Worm (Caenorhabditis elegans) whole organism, early embryonic: Measurements from ENCODE around the gene cyp-31A3.
A peak's percentile ranks its signal among the peaks of the same experiment; 100 is the strongest.

Experiments used
- B0310.2 ChIP-seq: sonication (generic microtip); optimal IDR thresholded peaks from 2 replicates; lab custom pipeline; 2016; ENCODE audit warnings: mild to moderate bottlenecking, missing genetic modification characterization, missing compliant biosample characterization
- F13C5.2 ChIP-seq: sonication (generic microtip); optimal IDR thresholded peaks from 2 replicates; lab custom pipeline; 2017; ENCODE audit warnings: mild to moderate bottlenecking, missing genetic modification characterization, inconsistent platforms, missing compliant biosample characterization
- aly-1 ChIP-seq: sonication (generic microtip); optimal IDR thresholded peaks from 2 replicates; lab custom pipeline; 2016; ENCODE audit warnings: missing genetic modification characterization, missing compliant biosample characterization
- ama-1 ChIP-seq: fragments of 150-350 bp; optimal IDR thresholded peaks from 2 replicates; lab custom pipeline; 2014
- ceh-13 ChIP-seq: fragments of 200-800 bp; sonication (Bioruptor generic); optimal IDR thresholded peaks from 2 replicates; lab custom pipeline; 2018; ENCODE audit warnings: mild to moderate bottlenecking, missing genetic modification characterization, missing compliant biosample characterization
- ceh-36 ChIP-seq: sonication (generic microtip); optimal IDR thresholded peaks from 2 replicates; lab custom pipeline; 2016; ENCODE audit warnings: missing genetic modification characterization, inconsistent platforms, missing compliant biosample characterization
- ets-7 ChIP-seq: sonication (generic microtip); optimal IDR thresholded peaks from 2 replicates; lab custom pipeline; 2016; ENCODE audit warnings: missing genotype, missing genetic modification characterization, missing compliant biosample characterization
- flt-1 ChIP-seq: fragments of 200-800 bp; sonication (Bioruptor generic); IDR thresholded peaks from 2 replicates; pipeline ENCODE4 v1.3.6; 2022; ENCODE audit warnings: missing genetic modification characterization, missing compliant biosample characterization
- hmbx-1 ChIP-seq: sonication (generic microtip); optimal IDR thresholded peaks from 2 replicates; lab custom pipeline; 2016; ENCODE audit warnings: mild to moderate bottlenecking, missing genetic modification characterization, missing compliant biosample characterization
- hmg-4 ChIP-seq: fragments of 200-800 bp; sonication (Bioruptor generic); optimal IDR thresholded peaks from 2 replicates; lab custom pipeline; 2018; ENCODE audit warnings: mild to moderate bottlenecking, missing genetic modification characterization, missing compliant biosample characterization
- hnd-1 ChIP-seq: sonication (generic microtip); optimal IDR thresholded peaks from 2 replicates; lab custom pipeline; 2016; ENCODE audit warnings: missing genetic modification characterization, missing compliant biosample characterization
- pes-1 ChIP-seq: fragments of 200-800 bp; sonication (Bioruptor generic); IDR thresholded peaks from 2 replicates; pipeline ENCODE4 v1.3.6; 2022; ENCODE audit warnings: missing genetic modification reagents, missing genetic modification characterization, missing compliant biosample characterization
- scrt-1 ChIP-seq: fragments of 200-800 bp; sonication (Bioruptor generic); IDR thresholded peaks from 2 replicates; pipeline ENCODE4 v1.3.6; 2022; ENCODE audit warnings: missing genetic modification characterization, missing compliant biosample characterization
- sea-1 ChIP-seq: fragments of 200-800 bp; sonication (Bioruptor generic); conservative IDR thresholded peaks from 2 replicates; pipeline ENCODE4 v1.3.6; 2022; ENCODE audit warnings: missing genetic modification characterization, missing compliant biosample characterization
- tbx-11 ChIP-seq: fragments of 200-800 bp; sonication (Bioruptor generic); IDR thresholded peaks from 2 replicates; pipeline ENCODE4 v1.3.6; 2022; ENCODE audit warnings: missing genetic modification characterization, missing compliant biosample characterization
- tbx-37 ChIP-seq: fragments of 200-800 bp; sonication (Bioruptor generic); conservative IDR thresholded peaks from 2 replicates; pipeline ENCODE4 v1.3.6; 2022; ENCODE audit warnings: missing genetic modification reagents, missing genetic modification characterization, missing compliant biosample characterization
- tra-4 ChIP-seq: sonication (generic microtip); optimal IDR thresholded peaks from 2 replicates; lab custom pipeline; 2017; ENCODE audit warnings: missing genetic modification characterization, missing compliant biosample characterization

The cyp-31A3 gene

DNA sequence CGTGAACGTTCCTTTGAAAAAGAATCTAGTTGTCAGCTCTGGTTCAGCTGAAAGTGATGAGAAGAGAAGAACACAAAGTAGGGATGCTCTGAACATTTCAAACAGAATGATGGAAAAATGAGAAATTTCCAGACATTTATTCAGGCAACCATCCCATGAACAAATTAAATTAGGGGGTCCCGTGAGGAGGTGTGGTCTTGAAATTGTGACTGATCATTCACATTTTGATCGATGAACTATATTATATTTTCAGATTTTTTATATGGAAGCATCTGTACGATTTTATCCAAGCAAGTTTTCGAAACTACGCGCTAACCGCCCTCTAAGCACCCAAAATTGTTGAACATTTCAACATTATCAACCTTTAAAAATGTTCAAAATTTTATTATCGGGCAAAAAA, 15.2 kb downstream of the cyp-31A3 start, which contains the start of gene R11E3.19:
Gene R11E3.19, minus strand, starts transcription at position 101 of the 400 bp plus-strand sequence.
- TF ChIP-seq tra-4 (no peak), tbx-11 (no peak), B0310.2 (tag; lab: Kevin White, UChicago) (no peak), ama-1 (no peak), aly-1 (tag; lab: Kevin White, UChicago) (no peak), hmbx-1 (tag; lab: Kevin White, UChicago) (no peak), ceh-36 (tag; lab: Kevin White, UChicago) (no peak), ets-7 (no peak), pes-1 (GFP tag; lab: Robert Waterston, UW) (no peak), scrt-1 (GFP tag; lab: Robert Waterston, UW) (no peak), F13C5.2 (tag; lab: Kevin White, UChicago) (no peak), ceh-13 (GFP tag; lab: Kevin White, UChicago) (no peak), sea-1 (no peak), hnd-1 (no peak), tbx-37 (GFP tag; lab: Robert Waterston, UW) (no peak), hmg-4 (GFP tag; lab: Kevin White, UChicago) (no peak), flt-1 (GFP tag; lab: Robert Waterston, UW) (no peak)

DNA sequence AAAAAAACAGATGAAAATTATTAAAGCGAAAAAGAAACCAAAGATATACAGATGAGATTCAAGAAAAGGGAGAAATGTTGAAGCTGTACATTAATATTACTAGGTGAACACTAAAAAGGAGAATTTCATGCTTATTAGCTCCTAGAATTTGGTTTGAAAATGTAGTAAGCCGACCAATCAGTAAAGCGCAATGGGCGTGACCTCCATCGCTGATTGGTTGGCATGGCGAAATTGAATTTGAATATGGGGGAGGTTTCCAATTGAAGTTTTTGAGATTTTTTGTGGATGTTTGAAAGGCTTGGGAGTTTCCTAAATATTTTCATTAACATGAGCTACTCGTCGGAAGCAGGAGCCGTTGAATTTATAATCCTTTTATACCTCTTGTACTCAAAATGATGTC, 15.7 kb downstream of the cyp-31A3 start:
- TF ChIP-seq scrt-1 (GFP tag; lab: Robert Waterston, UW) (no peak), ceh-36 (tag; lab: Kevin White, UChicago) (no peak), B0310.2 (tag; lab: Kevin White, UChicago) (no peak), ceh-13 (GFP tag; lab: Kevin White, UChicago) (no peak), ets-7 (no peak), F13C5.2 (tag; lab: Kevin White, UChicago) (no peak), aly-1 (tag; lab: Kevin White, UChicago) (no peak), tbx-11 (no peak), hmbx-1 (tag; lab: Kevin White, UChicago) (no peak)

DNA sequence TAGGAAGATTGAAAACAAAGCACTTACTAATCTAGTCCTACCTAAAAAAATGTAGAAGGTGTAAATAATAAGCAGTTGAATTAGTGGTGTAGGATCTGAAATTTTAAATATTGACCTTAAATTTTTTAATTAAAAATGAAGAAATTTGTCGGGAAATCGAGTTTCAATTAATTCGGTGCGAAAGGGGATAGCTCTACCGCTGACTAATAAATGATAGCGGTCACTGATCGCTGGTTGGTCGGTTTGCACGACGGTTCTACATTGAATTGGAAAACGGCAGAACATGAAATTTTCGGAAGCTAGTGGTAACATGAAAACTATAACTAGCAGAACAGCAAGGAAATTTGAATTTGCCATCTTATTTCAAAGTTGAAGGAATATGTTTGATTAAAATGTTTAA, 19.3 kb downstream of the cyp-31A3 start, which contains the start of gene set-15:
Gene set-15, minus strand, starts transcription at position 101 of the 400 bp plus-strand sequence.
- TF ChIP-seq sea-1 = no peak
- no peak for TF ChIP-seq ceh-13 (GFP tag; lab: Kevin White, UChicago)
- no peak for TF ChIP-seq F13C5.2 (tag; lab: Kevin White, UChicago)
- TF ChIP-seq scrt-1 (GFP tag; lab: Robert Waterston, UW) = no peak
- TF ChIP-seq tbx-37 (GFP tag; lab: Robert Waterston, UW) = no peak
- TF ChIP-seq tra-4 = no peak
- TF ChIP-seq tbx-11 = no peak
- TF ChIP-seq flt-1 (GFP tag; lab: Robert Waterston, UW) = no peak
- no peak for TF ChIP-seq aly-1 (tag; lab: Kevin White, UChicago)
- TF ChIP-seq ceh-36 (tag; lab: Kevin White, UChicago) = no peak
- TF ChIP-seq ama-1 = no peak

ce11 chrIV:4781123-4781522, 20.3 kb downstream of the cyp-31A3 start:
- TF ChIP-seq F13C5.2 (tag; lab: Kevin White, UChicago) = peak; percentile 18
- TF ChIP-seq tbx-11 = no peak
- TF ChIP-seq hmg-4 (GFP tag; lab: Kevin White, UChicago) = peak; percentile 55

DNA sequence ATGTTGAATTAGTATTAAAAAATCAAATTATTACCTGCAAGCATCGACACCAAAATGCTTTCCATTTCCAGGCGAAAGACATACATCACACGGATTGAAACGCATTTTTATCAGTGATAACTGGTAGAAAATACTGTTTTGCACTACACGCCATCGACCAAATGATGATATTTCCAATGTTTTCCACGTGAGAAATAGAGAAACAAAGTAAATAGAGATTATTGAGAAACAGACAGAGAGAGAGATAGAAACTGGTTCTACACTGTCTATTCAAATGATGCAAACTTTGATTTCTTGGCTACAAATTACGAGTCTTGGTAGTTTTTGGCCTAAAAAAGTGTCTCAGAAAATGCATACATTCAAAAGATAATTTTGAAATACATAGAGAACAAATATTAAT, 27.5 kb downstream of the cyp-31A3 start, which contains the start of gene nhr-104:
Gene nhr-104, minus strand, starts transcription at position 361 of the 400 bp plus-strand sequence.
- no peak for TF ChIP-seq tbx-11
- TF ChIP-seq ets-7 = no peak
- no peak for TF ChIP-seq hmg-4 (GFP tag; lab: Kevin White, UChicago)

DNA sequence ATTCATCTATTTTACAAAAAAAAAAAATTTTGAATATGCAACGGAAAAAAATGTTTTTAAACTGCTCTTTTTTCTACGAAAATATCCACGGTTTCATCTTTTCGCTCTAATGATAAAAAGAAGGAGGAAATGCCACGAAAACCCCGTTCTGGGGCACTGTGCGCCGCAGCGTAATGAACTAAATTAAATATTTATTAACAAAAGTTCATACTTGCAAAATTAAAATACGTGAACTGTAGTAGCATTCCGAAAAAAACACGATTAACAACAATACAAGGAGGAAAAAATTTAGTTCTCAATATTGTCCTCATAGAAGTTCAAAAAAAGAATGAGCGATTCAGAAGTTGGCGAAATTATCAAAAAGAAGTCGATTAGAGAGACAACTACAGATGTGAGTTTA, 28.6 kb downstream of the cyp-31A3 start, which contains the start of gene R11E3.1:
Gene R11E3.1, plus strand, starts transcription at position 301 of the 400 bp plus-strand sequence.
- no peak for TF ChIP-seq hmbx-1 (tag; lab: Kevin White, UChicago)
- no peak for TF ChIP-seq flt-1 (GFP tag; lab: Robert Waterston, UW)
- no peak for TF ChIP-seq tbx-37 (GFP tag; lab: Robert Waterston, UW)
- TF ChIP-seq tbx-11 = no peak
- TF ChIP-seq ceh-36 (tag; lab: Kevin White, UChicago) = no peak
- no peak for TF ChIP-seq tra-4
- TF ChIP-seq F13C5.2 (tag; lab: Kevin White, UChicago) = no peak
- no peak for TF ChIP-seq ets-7
- TF ChIP-seq hmg-4 (GFP tag; lab: Kevin White, UChicago) = no peak
- no peak for TF ChIP-seq B0310.2 (tag; lab: Kevin White, UChicago)
- TF ChIP-seq ceh-13 (GFP tag; lab: Kevin White, UChicago) = no peak
- no peak for TF ChIP-seq scrt-1 (GFP tag; lab: Robert Waterston, UW)
- TF ChIP-seq sea-1 = no peak
- TF ChIP-seq ama-1 = no peak

- TF ChIP-seq flt-1 (GFP tag; lab: Robert Waterston, UW) (no peak), tbx-37 (GFP tag; lab: Robert Waterston, UW) (no peak), ceh-13 (GFP tag; lab: Kevin White, UChicago) (no peak), ets-7 (no peak), tra-4 (no peak), F13C5.2 (tag; lab: Kevin White, UChicago) (no peak), hmbx-1 (tag; lab: Kevin White, UChicago) (no peak), hnd-1 (no peak), tbx-11 (no peak), pes-1 (GFP tag; lab: Robert Waterston, UW) (no peak), hmg-4 (GFP tag; lab: Kevin White, UChicago) (no peak)
Measured at ce11 chrIV:4795111-4795510, 34.3 kb downstream of the cyp-31A3 start.

ce11 chrIV:4799114-4799513, 38.3 kb downstream of the cyp-31A3 start, which contains the start of gene eor-1:
eor-1 (minus strand) TSS chrIV:4799178.
- TF ChIP-seq tbx-11 (no peak), ceh-13 (GFP tag; lab: Kevin White, UChicago) (no peak), tra-4 (no peak), sea-1 (no peak), ceh-36 (tag; lab: Kevin White, UChicago) (no peak), ama-1 (no peak), hnd-1 (no peak), scrt-1 (GFP tag; lab: Robert Waterston, UW) (no peak), flt-1 (GFP tag; lab: Robert Waterston, UW) (no peak), tbx-37 (GFP tag; lab: Robert Waterston, UW) (no peak), hmbx-1 (tag; lab: Kevin White, UChicago) (no peak), aly-1 (tag; lab: Kevin White, UChicago) (no peak), ets-7 (no peak), B0310.2 (tag; lab: Kevin White, UChicago) (no peak), F13C5.2 (tag; lab: Kevin White, UChicago) (no peak), hmg-4 (GFP tag; lab: Kevin White, UChicago) (no peak), pes-1 (GFP tag; lab: Robert Waterston, UW) (no peak)
